Fruit fly (Drosophila melanogaster): ENCODE data around the gene pygo.

DNA sequence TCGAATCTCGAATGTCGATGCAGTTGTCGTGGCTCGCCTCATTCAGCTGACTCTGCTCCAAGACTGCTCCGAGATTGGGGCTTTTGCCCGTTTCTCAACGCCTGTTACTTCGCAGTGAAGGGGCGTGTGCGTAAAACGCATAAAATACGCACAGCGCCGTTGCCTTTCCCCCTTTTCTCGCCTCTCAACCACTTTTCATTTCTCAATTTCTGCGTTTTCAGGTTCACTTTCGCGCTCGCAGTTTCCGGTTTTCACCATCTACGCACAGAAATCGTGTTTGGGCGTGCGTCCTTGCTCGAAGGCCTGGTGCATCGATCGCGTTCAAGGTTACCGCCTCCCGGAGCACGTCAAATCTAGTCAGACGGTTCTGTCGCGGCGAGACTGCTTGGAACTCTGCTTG lies 20.7 kb downstream of the pygo start:
- TF ChIP-seq CG8632 (GFP tag; optimal IDR thresholded peaks at IDR 0.05) (no peak), net (GFP tag; optimal IDR thresholded peaks at IDR 0.05) (no peak), eg (GFP tag; IDR thresholded peaks at IDR 0.05) (no peak), vri (GFP tag; optimal IDR thresholded peaks at IDR 0.05) (no peak), CG32006 (GFP tag; optimal IDR thresholded peaks at IDR 0.05) (no peak), CG3032 (tag; optimal IDR thresholded peaks at IDR 0.05) (no peak), CG6276 (GFP tag; optimal IDR thresholded peaks at IDR 0.05) (no peak), cyc (GFP tag; optimal IDR thresholded peaks at IDR 0.05) (no peak), fkh (GFP tag; optimal IDR thresholded peaks at IDR 0.05) (no peak), Sox102F (GFP tag; optimal IDR thresholded peaks at IDR 0.05) (no peak)
